Worm (Caenorhabditis elegans) whole organism, midembryonic: ENCODE data around the gene F52H2.1.

Experiments
- T22C8.4 ChIP-seq: fragments of 200-800 bp; sonication (Bioruptor generic); IDR thresholded peaks from 2 replicates; pipeline ENCODE4 v1.3.6; 2022; ENCODE audit warnings: missing genetic modification characterization, missing compliant biosample characterization
- cog-1 ChIP-seq: sonication (generic microtip); optimal IDR thresholded peaks from 2 replicates; lab custom pipeline; 2016; ENCODE audit warnings: missing genetic modification characterization, missing compliant biosample characterization
- flt-1 ChIP-seq: fragments of 200-800 bp; sonication (Bioruptor generic); IDR thresholded peaks from 2 replicates; pipeline ENCODE4 v1.3.6; 2022; ENCODE audit warnings: missing genetic modification characterization, missing compliant biosample characterization
- klf-2 ChIP-seq: fragments of 200-800 bp; sonication (Bioruptor generic); conservative IDR thresholded peaks from 2 replicates; pipeline ENCODE4 v1.3.6; 2022; ENCODE audit warnings: missing genetic modification reagents, missing genetic modification characterization, missing compliant biosample characterization
- med-1 ChIP-seq: sonication (generic microtip); optimal IDR thresholded peaks from 2 replicates; lab custom pipeline; 2017; ENCODE audit warnings: missing genetic modification characterization, mild to moderate bottlenecking, missing compliant biosample characterization, antibody characterized with exemption, missing genetic modification reagents; ENCODE audit not compliant: insufficient read depth
- ref-1 ChIP-seq: fragments of 200-800 bp; sonication (Bioruptor generic); conservative IDR thresholded peaks from 2 replicates; pipeline ENCODE4 v1.3.6; 2022; ENCODE audit warnings: missing genetic modification reagents, missing genetic modification characterization, missing compliant biosample characterization
- tab-1 ChIP-seq: fragments of 200-800 bp; sonication (Bioruptor generic); IDR thresholded peaks from 2 replicates; pipeline ENCODE4 v1.3.6; 2022; ENCODE audit warnings: missing genetic modification characterization, missing compliant biosample characterization
- ztf-23 ChIP-seq: fragments of 200-800 bp; sonication (Bioruptor generic); IDR thresholded peaks from 2 replicates; pipeline ENCODE4 v1.3.6; 2022; ENCODE audit warnings: missing genetic modification reagents, missing genetic modification characterization, missing compliant biosample characterization
- ztf-29 ChIP-seq: fragments of 200-800 bp; sonication (Bioruptor generic); IDR thresholded peaks from 2 replicates; pipeline ENCODE4 v1.3.6; 2022; ENCODE audit warnings: missing genetic modification reagents, missing genetic modification characterization, missing compliant biosample characterization

Gene F52H2.1

ce11 chrX:2585655-2586054 lies 12.8 kb downstream of the F52H2.1 start, which contains the start of gene H01M10.2:
TSS of gene H01M10.2 (minus strand) at chrX:2585755.
- TF ChIP-seq ztf-29 (no peak), tab-1 (GFP tag; lab: Robert Waterston, UW) (no peak), klf-2 (GFP tag; lab: Robert Waterston, UW) (no peak)

- no peak for TF ChIP-seq T22C8.4 (GFP tag; lab: Robert Waterston, UW)
- TF ChIP-seq ztf-23, result no peak
- TF ChIP-seq cog-1 (tag; lab: Kevin White, UChicago), result no peak
Observed at ce11 chrX:2588012-2588411, 15.1 kb downstream of the F52H2.1 start.

- TF ChIP-seq flt-1 (GFP tag; lab: Robert Waterston, UW), result no peak
- TF ChIP-seq cog-1 (tag; lab: Kevin White, UChicago), result no peak
- no peak for TF ChIP-seq med-1 (GFP tag; lab: Kevin White, UChicago)
- TF ChIP-seq klf-2 (GFP tag; lab: Robert Waterston, UW), result no peak
- no peak for TF ChIP-seq tab-1 (GFP tag; lab: Robert Waterston, UW)
- TF ChIP-seq ztf-23, result no peak
- TF ChIP-seq T22C8.4 (GFP tag; lab: Robert Waterston, UW), result no peak
- no peak for TF ChIP-seq ref-1
- no peak for TF ChIP-seq ztf-29
Observed at ce11 chrX:2590023-2590422, 17.1 kb downstream of the F52H2.1 start.

- TF ChIP-seq ref-1 (no peak), flt-1 (GFP tag; lab: Robert Waterston, UW) (no peak), T22C8.4 (GFP tag; lab: Robert Waterston, UW) (no peak), ztf-23 (no peak), ztf-29 (no peak), tab-1 (GFP tag; lab: Robert Waterston, UW) (no peak), med-1 (GFP tag; lab: Kevin White, UChicago) (no peak), cog-1 (tag; lab: Kevin White, UChicago) (no peak), klf-2 (GFP tag; lab: Robert Waterston, UW) (no peak)
Observed at ce11 chrX:2590777-2591176, 17.9 kb downstream of the F52H2.1 start.

ce11 chrX:2591586-2592000 lies 18.7 kb downstream of the F52H2.1 start:
- no peak for TF ChIP-seq tab-1 (GFP tag; lab: Robert Waterston, UW)
- TF ChIP-seq T22C8.4 (GFP tag; lab: Robert Waterston, UW), result 0 out of 2 replicates have a peak, but pooled peaks have one; percentile 40
- TF ChIP-seq med-1 (GFP tag; lab: Kevin White, UChicago), result no peak
- no peak for TF ChIP-seq klf-2 (GFP tag; lab: Robert Waterston, UW)
- TF ChIP-seq ztf-29, result no peak
- peak; percentile 56 for TF ChIP-seq cog-1 (tag; lab: Kevin White, UChicago)
- TF ChIP-seq flt-1 (GFP tag; lab: Robert Waterston, UW), result no peak
- 0 out of 2 replicates have a peak, but pooled peaks have one; percentile 49 for TF ChIP-seq ztf-23
- TF ChIP-seq ref-1, result no peak

ce11 chrX:2592670-2593280 lies 19.9 kb downstream of the F52H2.1 start:
- TF ChIP-seq ref-1 (no peak), med-1 (GFP tag; lab: Kevin White, UChicago) (no peak), cog-1 (tag; lab: Kevin White, UChicago) (no peak), flt-1 (GFP tag; lab: Robert Waterston, UW) (no peak), klf-2 (GFP tag; lab: Robert Waterston, UW) (no peak), tab-1 (GFP tag; lab: Robert Waterston, UW) (no peak), T22C8.4 (GFP tag; lab: Robert Waterston, UW) (no peak), ztf-29 (no peak), ztf-23 (no peak)

- TF ChIP-seq cog-1 (tag; lab: Kevin White, UChicago), result no peak
- TF ChIP-seq flt-1 (GFP tag; lab: Robert Waterston, UW), result no peak
- TF ChIP-seq T22C8.4 (GFP tag; lab: Robert Waterston, UW), result no peak
- TF ChIP-seq tab-1 (GFP tag; lab: Robert Waterston, UW), result no peak
- TF ChIP-seq ref-1, result no peak
- no peak for TF ChIP-seq ztf-23
- TF ChIP-seq klf-2 (GFP tag; lab: Robert Waterston, UW), result no peak
- no peak for TF ChIP-seq ztf-29
- no peak for TF ChIP-seq med-1 (GFP tag; lab: Kevin White, UChicago)
Observed at ce11 chrX:2593703-2594102, 20.8 kb downstream of the F52H2.1 start, which contains the start of the genes nhr-40 and T03G6.7. TSS of gene nhr-40 (plus strand) at chrX:2594003. TSS of gene T03G6.7 (plus strand) at chrX:2594039.

- no peak for TF ChIP-seq cog-1 (tag; lab: Kevin White, UChicago)
- TF ChIP-seq T22C8.4 (GFP tag; lab: Robert Waterston, UW), result no peak
- TF ChIP-seq ztf-29, result no peak
- no peak for TF ChIP-seq ztf-23
- TF ChIP-seq med-1 (GFP tag; lab: Kevin White, UChicago), result no peak
- no peak for TF ChIP-seq tab-1 (GFP tag; lab: Robert Waterston, UW)
- TF ChIP-seq ref-1, result no peak
- TF ChIP-seq klf-2 (GFP tag; lab: Robert Waterston, UW), result no peak
Observed at ce11 chrX:2595027-2595756, 22.3 kb downstream of the F52H2.1 start.

ce11 chrX:2595757-2596059 lies 22.8 kb downstream of the F52H2.1 start:
- TF ChIP-seq med-1 (GFP tag; lab: Kevin White, UChicago), result no peak
- no peak for TF ChIP-seq flt-1 (GFP tag; lab: Robert Waterston, UW)
- TF ChIP-seq T22C8.4 (GFP tag; lab: Robert Waterston, UW), result no peak
- TF ChIP-seq ztf-23, result no peak
- no peak for TF ChIP-seq ref-1
- TF ChIP-seq klf-2 (GFP tag; lab: Robert Waterston, UW), result no peak
- no peak for TF ChIP-seq cog-1 (tag; lab: Kevin White, UChicago)
- no peak for TF ChIP-seq ztf-29
- no peak for TF ChIP-seq tab-1 (GFP tag; lab: Robert Waterston, UW)
